Worm (Caenorhabditis elegans): ENCODE measurements around the gene nspg-14.

Gene nspg-14

ce11 chrX:5210524-5210923 lies 42.3 kb upstream of the nspg-14 start:
- TF ChIP-seq lin-39 (tag; optimal IDR thresholded peaks at IDR 0.05) = peak; percentile 72
- no peak for TF ChIP-seq nhr-11 (tag; optimal IDR thresholded peaks at IDR 0.05)
- TF ChIP-seq pha-4 (tag; optimal IDR thresholded peaks at IDR 0.05) = peak; percentile 52
- peak; percentile 30 for TF ChIP-seq nfya-1 (tag; optimal IDR thresholded peaks at IDR 0.05; ENCODE audit: insufficient read depth)
- TF ChIP-seq nhr-43 (tag; optimal IDR thresholded peaks at IDR 0.05; ENCODE audit: poor library complexity, severe bottlenecking) = no peak
- no peak for TF ChIP-seq nhr-76 (tag; optimal IDR thresholded peaks at IDR 0.05)
- TF ChIP-seq fkh-10 (GFP tag; optimal IDR thresholded peaks at IDR 0.05) = peak; percentile 13
- no peak for TF ChIP-seq aly-2 (tag; optimal IDR thresholded peaks at IDR 0.05)
- TF ChIP-seq nhr-25 (tag; optimal IDR thresholded peaks at IDR 0.05) = no peak
- no peak for TF ChIP-seq snpc-4 (tag; optimal IDR thresholded peaks at IDR 0.05)

ce11 chrX:5210927-5211655 lies 41.8 kb upstream of the nspg-14 start:
- no peak for TF ChIP-seq aly-2 (tag; optimal IDR thresholded peaks at IDR 0.05)
- peak; percentile 66 for TF ChIP-seq elt-2 (tag; optimal IDR thresholded peaks at IDR 0.05)

ce11 chrX:5213032-5213431 lies 39.8 kb upstream of the nspg-14 start:
- no peak for TF ChIP-seq ceh-82 (tag; optimal IDR thresholded peaks at IDR 0.05)
- TF ChIP-seq nhr-12 (tag; optimal IDR thresholded peaks at IDR 0.05) = no peak
- no peak for TF ChIP-seq lin-39 (tag; optimal IDR thresholded peaks at IDR 0.05)
- no peak for TF ChIP-seq pha-4 (tag; optimal IDR thresholded peaks at IDR 0.05)
- no peak for TF ChIP-seq nhr-43 (tag; optimal IDR thresholded peaks at IDR 0.05; ENCODE audit: poor library complexity, severe bottlenecking)
- TF ChIP-seq nhr-67 (tag; optimal IDR thresholded peaks at IDR 0.05) = no peak
- no peak for TF ChIP-seq unc-39 (tag; optimal IDR thresholded peaks at IDR 0.05)
- no peak for TF ChIP-seq nhr-11 (tag; optimal IDR thresholded peaks at IDR 0.05)
- TF ChIP-seq nhr-237 (tag; optimal IDR thresholded peaks at IDR 0.05) = no peak
- no peak for TF ChIP-seq zag-1 (tag; optimal IDR thresholded peaks at IDR 0.05)
- no peak for TF ChIP-seq ztf-4 (tag; optimal IDR thresholded peaks at IDR 0.05)
- TF ChIP-seq fkh-10 (GFP tag; optimal IDR thresholded peaks at IDR 0.05) = no peak

ce11 chrX:5213565-5213964 lies 39.3 kb upstream of the nspg-14 start:
- TF ChIP-seq ceh-9 (tag; optimal IDR thresholded peaks at IDR 0.05) = no peak
- no peak for TF ChIP-seq eor-1 (tag; optimal IDR thresholded peaks at IDR 0.05)
- TF ChIP-seq elt-2 (tag; optimal IDR thresholded peaks at IDR 0.05) = peak; percentile 98
- TF ChIP-seq nhr-28 (tag; optimal IDR thresholded peaks at IDR 0.05) = no peak
- no peak for TF ChIP-seq nhr-23 (tag; optimal IDR thresholded peaks at IDR 0.05)
- no peak for TF ChIP-seq unc-62 (GFP tag; optimal IDR thresholded peaks at IDR 0.05)
- TF ChIP-seq ztf-11 (tag; optimal IDR thresholded peaks at IDR 0.05) = no peak
- TF ChIP-seq jun-1 (tag; optimal IDR thresholded peaks at IDR 0.05) = peak; percentile 47
- TF ChIP-seq pqm-1 (tag; optimal IDR thresholded peaks at IDR 0.05) = peak; percentile 98
- no peak for TF ChIP-seq lin-39 (tag; optimal IDR thresholded peaks at IDR 0.05)
- TF ChIP-seq skn-1 (tag; optimal IDR thresholded peaks at IDR 0.05) = peak; percentile 8
- no peak for TF ChIP-seq hmg-11 (tag; optimal IDR thresholded peaks at IDR 0.05)
- peak; percentile 29 for TF ChIP-seq ceh-28 (tag; optimal IDR thresholded peaks at IDR 0.05)
- peak; percentile 66 for TF ChIP-seq nhr-43 (tag; optimal IDR thresholded peaks at IDR 0.05; ENCODE audit: poor library complexity, severe bottlenecking)
- peak; percentile 24 for TF ChIP-seq pha-4 (tag; optimal IDR thresholded peaks at IDR 0.05)
- TF ChIP-seq fkh-10 (GFP tag; optimal IDR thresholded peaks at IDR 0.05) = no peak

ce11 chrX:5214790-5215189 lies 38.1 kb upstream of the nspg-14 start:
- TF ChIP-seq elt-3 (tag; optimal IDR thresholded peaks at IDR 0.05) (no peak), nhr-77 (tag; optimal IDR thresholded peaks at IDR 0.05) (no peak), nhr-76 (tag; optimal IDR thresholded peaks at IDR 0.05) (no peak), nhr-23 (tag; optimal IDR thresholded peaks at IDR 0.05) (no peak), tbx-2 (tag; optimal IDR thresholded peaks at IDR 0.05) (no peak)

- TF ChIP-seq ztf-4 (tag; optimal IDR thresholded peaks at IDR 0.05) (no peak), egl-27 (tag; optimal IDR thresholded peaks at IDR 0.05) (no peak), ZK546.5 (tag; optimal IDR thresholded peaks at IDR 0.05) (no peak), lin-39 (tag; optimal IDR thresholded peaks at IDR 0.05) (no peak), fkh-2 (tag; optimal IDR thresholded peaks at IDR 0.05) (no peak), aly-2 (tag; optimal IDR thresholded peaks at IDR 0.05) (no peak), tbx-2 (tag; optimal IDR thresholded peaks at IDR 0.05) (no peak), snpc-4 (tag; optimal IDR thresholded peaks at IDR 0.05) (no peak), nhr-25 (tag; optimal IDR thresholded peaks at IDR 0.05) (no peak), elt-2 (tag; optimal IDR thresholded peaks at IDR 0.05) (no peak), mml-1 (tag; optimal IDR thresholded peaks at IDR 0.05) (no peak)
These were observed 36.8 kb upstream of the nspg-14 start, which contains the start of gene hrpa-2 for ce11 chrX:5216063-5216462. Gene hrpa-2, plus strand, starts transcription at chrX:5216363.
